Fruit fly (Drosophila melanogaster) whole organism, prepupa: Measurements from ENCODE around the gene CG31206.

Experiments
- CG31627 ChIP-seq: fragments of 200-800 bp; sonication (Bioruptor generic); optimal IDR thresholded peaks from 3 replicates; lab custom pipeline; 2016; ENCODE audit warnings: missing biosample characterization, missing genetic modification characterization
- Eip78C ChIP-seq: fragments of 200-800 bp; sonication (Bioruptor generic); peaks from one replicate; lab custom pipeline; 2016; ENCODE audit warnings: missing biosample characterization, missing genetic modification characterization
- Lpt ChIP-seq: fragments of 200-800 bp; sonication (Bioruptor generic); optimal IDR thresholded peaks from 3 replicates; lab custom pipeline; 2016; ENCODE audit warnings: missing biosample characterization, missing genetic modification characterization
- fd59A ChIP-seq: fragments of 200-800 bp; sonication (Bioruptor generic); optimal IDR thresholded peaks from 2 replicates; lab custom pipeline; 2017; ENCODE audit warnings: missing biosample characterization, mild to moderate bottlenecking, missing genetic modification characterization, missing genetic modification reagents

DNA sequence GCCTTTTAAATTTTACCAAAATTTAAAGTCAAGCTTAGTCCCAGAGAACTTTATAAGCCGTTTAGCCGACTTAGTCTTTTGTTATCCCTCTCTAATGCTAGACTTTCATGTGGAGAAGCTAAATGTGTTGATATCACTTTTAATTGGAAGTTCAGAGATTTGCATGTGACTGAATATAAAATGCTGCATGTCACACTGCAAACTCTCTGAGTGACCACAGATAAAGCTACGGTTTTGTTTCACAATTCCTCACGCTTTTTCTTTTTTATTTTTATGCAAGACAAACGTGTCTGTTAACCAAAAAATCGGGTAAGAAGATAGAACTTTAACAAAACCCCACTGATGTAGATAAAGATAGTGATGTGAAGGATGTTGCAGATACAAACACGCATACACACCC, 16.6 kb upstream of the CG31206 start:
- TF ChIP-seq fd59A (GFP tag; lab: Kevin White, UChicago) (no peak), Eip78C (GFP tag; lab: Kevin White, UChicago) (no peak), Lpt (GFP tag; lab: Kevin White, UChicago) (no peak), CG31627 (GFP tag; lab: Kevin White, UChicago) (no peak)
